Worm (Caenorhabditis elegans) whole organism, young adult: ENCODE results near the gene C06H2.7.

ENCODE experiments used
- B0035.1 ChIP-seq: sonication (generic microtip); optimal IDR thresholded peaks from 2 replicates; lab custom pipeline; 2016; ENCODE audit warnings: missing genetic modification characterization, mild to moderate bottlenecking, missing compliant biosample characterization, missing genotype, missing genetic modification reagents
- C17E4.6 ChIP-seq: fragments of 200-800 bp; sonication (Bioruptor generic); IDR thresholded peaks from 2 replicates; pipeline ENCODE4 v1.3.6; 2022; ENCODE audit warnings: missing genetic modification reagents, missing genetic modification characterization, missing compliant biosample characterization
- F22D6.2 ChIP-seq: sonication (generic microtip); optimal IDR thresholded peaks from 2 replicates; lab custom pipeline; 2016; ENCODE audit warnings: mild to moderate bottlenecking, missing genetic modification characterization, missing compliant biosample characterization
- F37B4.10 ChIP-seq: fragments of 200-800 bp; sonication (Bioruptor generic); IDR thresholded peaks from 2 replicates; pipeline ENCODE4 v1.3.6; 2022; ENCODE audit warnings: missing genetic modification characterization, missing compliant biosample characterization
- F39B2.1 ChIP-seq: fragments of 200-800 bp; sonication (Bioruptor generic); IDR thresholded peaks from 2 replicates; pipeline ENCODE4 v1.3.6; 2022; ENCODE audit warnings: missing genetic modification reagents, missing genetic modification characterization, missing compliant biosample characterization
- F57C9.4 ChIP-seq: sonication (generic microtip); optimal IDR thresholded peaks from 2 replicates; lab custom pipeline; 2017; ENCODE audit warnings: mild to moderate bottlenecking, missing genetic modification characterization, missing compliant biosample characterization
- K12H6.12 ChIP-seq: fragments of 200-800 bp; sonication (Bioruptor generic); optimal IDR thresholded peaks from 2 replicates; lab custom pipeline; 2018; ENCODE audit warnings: mild to moderate bottlenecking, missing genetic modification characterization, missing compliant biosample characterization
- T26A5.8 ChIP-seq: sonication (generic microtip); optimal IDR thresholded peaks from 2 replicates; lab custom pipeline; 2016; ENCODE audit warnings: missing genetic modification characterization, missing compliant biosample characterization
- Y53F4B.3 ChIP-seq: fragments of 200-800 bp; sonication (Bioruptor generic); IDR thresholded peaks from 2 replicates; pipeline ENCODE4 v1.3.6; 2022; ENCODE audit warnings: missing genetic modification reagents, missing genetic modification characterization, missing compliant biosample characterization
- Y53G8AR.9 ChIP-seq: fragments of 200-800 bp; sonication (Bioruptor generic); conservative IDR thresholded peaks from 2 replicates; pipeline ENCODE4 v1.3.6; 2022; ENCODE audit warnings: missing genetic modification reagents, missing genetic modification characterization, missing compliant biosample characterization
- Y79H2A.3 ChIP-seq: fragments of 200-800 bp; sonication (Bioruptor generic); conservative IDR thresholded peaks from 2 replicates; pipeline ENCODE4 v1.3.6; 2022; ENCODE audit warnings: missing genetic modification reagents, missing genetic modification characterization, missing compliant biosample characterization
- akir-1 ChIP-seq: fragments of 200-800 bp; sonication (Bioruptor generic); optimal IDR thresholded peaks from 2 replicates; lab custom pipeline; 2018; ENCODE audit warnings: mild to moderate bottlenecking, missing genetic modification characterization, moderate library complexity, missing compliant biosample characterization
- atf-7 ChIP-seq: sonication (generic microtip); optimal IDR thresholded peaks from 2 replicates; lab custom pipeline; 2017; ENCODE audit warnings: mild to moderate bottlenecking, missing genetic modification characterization, missing compliant biosample characterization
- attf-3 ChIP-seq: fragments of 200-800 bp; sonication (Bioruptor generic); conservative IDR thresholded peaks from 2 replicates; pipeline ENCODE4 v1.3.6; 2022; ENCODE audit warnings: missing genetic modification reagents, missing genetic modification characterization, missing compliant biosample characterization
- cebp-2 ChIP-seq: fragments of 200-800 bp; sonication (Bioruptor generic); IDR thresholded peaks from 2 replicates; pipeline ENCODE4 v1.3.6; 2022; ENCODE audit warnings: missing genetic modification characterization, missing compliant biosample characterization
- ceh-27 ChIP-seq: fragments of 200-800 bp; sonication (Bioruptor generic); optimal IDR thresholded peaks from 2 replicates; lab custom pipeline; 2018; ENCODE audit warnings: mild to moderate bottlenecking, missing genetic modification characterization, moderate library complexity, missing compliant biosample characterization
- ceh-91 ChIP-seq: fragments of 200-800 bp; sonication (Bioruptor generic); IDR thresholded peaks from 2 replicates; pipeline ENCODE4 v1.3.6; 2022; ENCODE audit warnings: missing genetic modification reagents, missing genetic modification characterization, missing compliant biosample characterization
- egl-44 ChIP-seq: fragments of 200-800 bp; sonication (Bioruptor generic); IDR thresholded peaks from 2 replicates; pipeline ENCODE4 v1.3.6; 2022; ENCODE audit warnings: missing genetic modification reagents, missing genetic modification characterization, missing compliant biosample characterization
- ets-4 ChIP-seq: fragments of 200-800 bp; sonication (Bioruptor generic); optimal IDR thresholded peaks from 2 replicates; lab custom pipeline; 2018; ENCODE audit warnings: mild to moderate bottlenecking, missing genetic modification characterization, missing compliant biosample characterization
- hlh-26 ChIP-seq: fragments of 200-800 bp; sonication (Bioruptor generic); conservative IDR thresholded peaks from 2 replicates; pipeline ENCODE4 v1.3.6; 2022; ENCODE audit warnings: missing genetic modification reagents, missing genetic modification characterization, missing compliant biosample characterization
- hmg-1.2 ChIP-seq: fragments of 200-800 bp; sonication (Bioruptor generic); IDR thresholded peaks from 2 replicates; pipeline ENCODE4 v1.3.6; 2022; ENCODE audit warnings: missing genetic modification reagents, missing genetic modification characterization, missing compliant biosample characterization
- hrde-1 ChIP-seq: sonication (generic microtip); optimal IDR thresholded peaks from 2 replicates; lab custom pipeline; 2016; ENCODE audit warnings: missing genetic modification characterization, mild to moderate bottlenecking, missing compliant biosample characterization, moderate library complexity, missing genotype, missing genetic modification reagents, borderline replicate concordance
- hsf-1 ChIP-seq: fragments of 200-800 bp; sonication (Bioruptor generic); IDR thresholded peaks from 2 replicates; pipeline ENCODE4 v1.3.6; 2022; ENCODE audit warnings: missing genetic modification reagents, missing genetic modification characterization, missing compliant biosample characterization
- lag-1 ChIP-seq: fragments of 200-800 bp; sonication (Bioruptor generic); IDR thresholded peaks from 2 replicates; pipeline ENCODE4 v1.3.6; 2022; ENCODE audit warnings: missing genetic modification reagents, missing genetic modification characterization, missing compliant biosample characterization
- let-526 ChIP-seq: fragments of 200-800 bp; sonication (Bioruptor generic); IDR thresholded peaks from 2 replicates; pipeline ENCODE4 v1.3.6; 2022; ENCODE audit warnings: missing genetic modification reagents, missing genetic modification characterization, missing compliant biosample characterization
- lir-1 ChIP-seq: fragments of 200-800 bp; sonication (Bioruptor generic); conservative IDR thresholded peaks from 2 replicates; pipeline ENCODE4 v1.3.6; 2022; ENCODE audit warnings: missing genetic modification reagents, missing genetic modification characterization, missing compliant biosample characterization
- mel-28 ChIP-seq: sonication (generic microtip); optimal IDR thresholded peaks from 2 replicates; lab custom pipeline; 2016; ENCODE audit warnings: borderline replicate concordance, mild to moderate bottlenecking, missing genetic modification characterization, missing compliant biosample characterization
- mes-4 ChIP-seq: sonication (generic microtip); optimal IDR thresholded peaks from 2 replicates; lab custom pipeline; 2016; ENCODE audit warnings: missing genotype, missing genetic modification characterization, missing compliant biosample characterization
- nhr-120 ChIP-seq: fragments of 200-800 bp; sonication (Bioruptor generic); IDR thresholded peaks from 2 replicates; pipeline ENCODE4 v1.3.6; 2022; ENCODE audit warnings: missing genetic modification characterization, missing compliant biosample characterization
- rcor-1 ChIP-seq: fragments of 200-800 bp; sonication (Bioruptor generic); IDR thresholded peaks from 2 replicates; pipeline ENCODE4 v1.3.6; 2022; ENCODE audit warnings: missing genetic modification reagents, missing genetic modification characterization, missing compliant biosample characterization
- repo-1 ChIP-seq: sonication (generic microtip); optimal IDR thresholded peaks from 2 replicates; lab custom pipeline; 2017; ENCODE audit warnings: mild to moderate bottlenecking, missing genetic modification characterization, missing compliant biosample characterization
- rpc-1 ChIP-seq, 2 experiments: fragments of 150-350 bp in 1 of 2; sonication (generic microtip) in 1 of 2; optimal IDR thresholded peaks; 2 replicates each; lab custom pipeline; 2014 to 2018; ENCODE audit warnings: missing biosample characterization in 1 of 2, missing genetic modification characterization in 1 of 2, missing genetic modification reagents in 1 of 2, missing genotype in 1 of 2
- sdz-38 ChIP-seq: sonication (generic microtip); optimal IDR thresholded peaks from 2 replicates; lab custom pipeline; 2016; ENCODE audit warnings: missing genotype, missing genetic modification characterization, missing compliant biosample characterization
- snpc-1.1 ChIP-seq: sonication (generic microtip); optimal IDR thresholded peaks from 2 replicates; lab custom pipeline; 2017; ENCODE audit warnings: missing genetic modification characterization, mild to moderate bottlenecking, missing compliant biosample characterization, antibody characterized with exemption, moderate library complexity, missing genotype, missing genetic modification reagents; ENCODE audit not compliant: insufficient read depth
- snpc-1.3 ChIP-seq: sonication (generic microtip); optimal IDR thresholded peaks from 2 replicates; lab custom pipeline; 2017; ENCODE audit warnings: missing genetic modification characterization, mild to moderate bottlenecking, missing compliant biosample characterization, antibody characterized with exemption, moderate library complexity, missing genotype, missing genetic modification reagents; ENCODE audit not compliant: insufficient read depth
- snpc-3.4 ChIP-seq: sonication (generic microtip); optimal IDR thresholded peaks from 2 replicates; lab custom pipeline; 2017; ENCODE audit warnings: missing genetic modification characterization, mild to moderate bottlenecking, missing compliant biosample characterization, antibody characterized with exemption, moderate library complexity, missing genotype, missing genetic modification reagents
- somi-1 ChIP-seq: fragments of 200-800 bp; sonication (Bioruptor generic); optimal IDR thresholded peaks from 2 replicates; lab custom pipeline; 2018; ENCODE audit warnings: mild to moderate bottlenecking, missing genetic modification characterization, missing compliant biosample characterization
- unc-62 ChIP-seq: fragments of 150-350 bp; optimal IDR thresholded peaks from 2 replicates; lab custom pipeline; 2014; ENCODE audit warnings: missing biosample characterization, missing genetic modification reagents, missing genetic modification characterization
- xnd-1 ChIP-seq: sonication (generic microtip); optimal IDR thresholded peaks from 2 replicates; lab custom pipeline; 2016; ENCODE audit warnings: missing genotype, missing genetic modification reagents, missing genetic modification characterization, missing compliant biosample characterization
- zim-3 ChIP-seq: sonication (generic microtip); optimal IDR thresholded peaks from 2 replicates; lab custom pipeline; 2017; ENCODE audit warnings: mild to moderate bottlenecking, missing genetic modification characterization, moderate library complexity, missing compliant biosample characterization
- ztf-18 ChIP-seq: sonication (generic microtip); optimal IDR thresholded peaks from 2 replicates; lab custom pipeline; 2016; ENCODE audit warnings: missing genotype, mild to moderate bottlenecking, missing genetic modification characterization, missing compliant biosample characterization
- ztf-28 ChIP-seq: fragments of 200-800 bp; sonication (Bioruptor generic); IDR thresholded peaks from 2 replicates; pipeline ENCODE4 v1.3.6; 2022; ENCODE audit warnings: missing genetic modification reagents, missing genetic modification characterization, missing compliant biosample characterization

Gene C06H2.7

ce11 chrV:11118179-11118725 lies 26.3 kb downstream of the C06H2.7 start (continued):
- TF ChIP-seq Y53G8AR.9 (GFP tag; lab: Robert Waterston, UW): peak; percentile 38; the same call in 1 of the 2 replicates

- TF ChIP-seq xnd-1 (tag; lab: Kevin White, UChicago) (no peak), lir-1 (GFP tag; lab: Robert Waterston, UW) (no peak), mes-4 (no peak), hrde-1 (tag; lab: Kevin White, UChicago) (no peak), ceh-27 (no peak), F22D6.2 (no peak)
- TF ChIP-seq, all 124 proteins: peak for 0
Measured at ce11 chrV:11113607-11114006, 31.0 kb downstream of the C06H2.7 start, which contains the start of gene math-33. Gene math-33 (plus strand): TSS chrV:11113907.

ce11 chrV:11113041-11113574 lies 31.5 kb downstream of the C06H2.7 start, which contains the start of gene erfa-3:
Gene erfa-3 (minus strand): TSS chrV:11113091.
- TF ChIP-seq Y53F4B.3 (no peak), cebp-2 (no peak), nhr-120 (GFP tag; lab: Robert Waterston, UW) (no peak), egl-44 (peak; percentile 45; the same call in 1 of the 2 replicates), rcor-1 (GFP tag; lab: Robert Waterston, UW) (peak; percentile 74), lir-1 (GFP tag; lab: Robert Waterston, UW) (0 out of 2 replicates have a peak, but pooled peaks have one; percentile 23), mes-4 (no peak), T26A5.8 (tag; lab: Kevin White, UChicago) (no peak), sdz-38 (no peak), lag-1 (GFP tag; lab: Robert Waterston, UW) (no peak), F57C9.4 (no peak), hlh-26 (GFP tag; lab: Robert Waterston, UW) (no peak), repo-1 (tag; lab: Kevin White, UChicago) (peak; percentile 44), Y79H2A.3 (0 out of 2 replicates have a peak, but pooled peaks have one; percentile 25), rpc-1 (optimal IDR thresholded peaks at IDR 0.05; lab: Kevin White, UChicago) (peak; percentile 44), rpc-1 (tag; optimal IDR thresholded peaks at IDR 0.05; lab: Kevin White, UChicago) (no peak), B0035.1 (tag; lab: Kevin White, UChicago) (no peak), somi-1 (GFP tag; lab: Kevin White, UChicago) (no peak), unc-62 (no peak), K12H6.12 (tag; lab: Kevin White, UChicago) (no peak), akir-1 (no peak), Y53G8AR.9 (GFP tag; lab: Robert Waterston, UW) (0 out of 2 replicates have a peak, but pooled peaks have one; percentile 27), mel-28 (tag; lab: Kevin White, UChicago) (no peak), C17E4.6 (no peak), F37B4.10 (no peak), ets-4 (GFP tag; lab: Kevin White, UChicago) (no peak), ceh-91 (no peak; the same call in 1 of the 2 replicates), attf-3 (GFP tag; lab: Robert Waterston, UW) (no peak), hmg-1.2 (GFP tag; lab: Robert Waterston, UW) (peak; percentile 43; the same call in 1 of the 2 replicates), snpc-3.4 (tag; lab: Kevin White, UChicago) (peak; percentile 85), ztf-18 (peak; percentile 43), F39B2.1 (GFP tag; lab: Robert Waterston, UW) (no peak), snpc-1.3 (tag; lab: Kevin White, UChicago) (peak; percentile 25), atf-7 (tag; lab: Kevin White, UChicago) (no peak), zim-3 (tag; lab: Kevin White, UChicago) (no peak), snpc-1.1 (tag; lab: Kevin White, UChicago) (no peak), let-526 (GFP tag; lab: Robert Waterston, UW) (0 out of 2 replicates have a peak, but pooled peaks have one; percentile 52), hrde-1 (tag; lab: Kevin White, UChicago) (no peak), ztf-28 (no peak), F22D6.2 (no peak), hsf-1 (GFP tag; lab: Robert Waterston, UW) (no peak)
